Worm (Caenorhabditis elegans): ENCODE data around the gene gcl-1.

gcl-1 gene

DNA sequence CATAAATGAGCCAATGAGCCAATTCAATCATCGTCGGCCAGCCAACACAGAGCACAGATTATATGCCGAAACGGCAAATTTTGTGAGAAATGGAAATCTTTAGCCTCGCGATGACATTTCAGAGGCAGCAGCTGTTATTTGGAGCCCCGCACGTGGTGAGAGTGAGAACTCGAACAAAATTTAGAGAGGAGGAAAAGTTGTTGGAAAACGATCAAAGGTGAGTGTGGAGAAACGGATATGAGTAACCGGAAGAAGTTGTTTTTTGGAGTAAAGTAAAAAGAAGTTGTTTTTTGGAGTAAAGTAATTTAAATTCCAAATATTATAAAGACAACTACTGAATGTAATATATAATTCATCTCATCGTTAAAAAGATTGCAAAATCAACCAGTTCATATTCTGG is 14.0 kb downstream of the gcl-1 start, which contains the start of gene Y62E10A.13:
TSS of gene Y62E10A.13 (minus strand) at position 326 of the 400 bp plus-strand sequence.
- TF ChIP-seq lin-39 (tag; optimal IDR thresholded peaks at IDR 0.05) (no peak), nhr-28 (tag; optimal IDR thresholded peaks at IDR 0.05) (no peak), nhr-237 (tag; optimal IDR thresholded peaks at IDR 0.05) (no peak), ceh-82 (tag; optimal IDR thresholded peaks at IDR 0.05) (no peak), ceh-28 (tag; optimal IDR thresholded peaks at IDR 0.05) (no peak), nhr-12 (tag; optimal IDR thresholded peaks at IDR 0.05) (no peak), nhr-25 (tag; optimal IDR thresholded peaks at IDR 0.05) (no peak), ceh-9 (tag; optimal IDR thresholded peaks at IDR 0.05) (no peak), nfya-1 (tag; optimal IDR thresholded peaks at IDR 0.05; ENCODE audit: insufficient read depth) (no peak), snpc-4 (tag; optimal IDR thresholded peaks at IDR 0.05) (no peak), skn-1 (tag; optimal IDR thresholded peaks at IDR 0.05) (no peak), lin-15B (tag; optimal IDR thresholded peaks at IDR 0.05) (no peak), mml-1 (tag; optimal IDR thresholded peaks at IDR 0.05) (no peak), nhr-76 (tag; optimal IDR thresholded peaks at IDR 0.05) (no peak), ceh-16 (tag; optimal IDR thresholded peaks at IDR 0.05) (no peak), daf-12 (tag; optimal IDR thresholded peaks at IDR 0.05) (no peak)

DNA sequence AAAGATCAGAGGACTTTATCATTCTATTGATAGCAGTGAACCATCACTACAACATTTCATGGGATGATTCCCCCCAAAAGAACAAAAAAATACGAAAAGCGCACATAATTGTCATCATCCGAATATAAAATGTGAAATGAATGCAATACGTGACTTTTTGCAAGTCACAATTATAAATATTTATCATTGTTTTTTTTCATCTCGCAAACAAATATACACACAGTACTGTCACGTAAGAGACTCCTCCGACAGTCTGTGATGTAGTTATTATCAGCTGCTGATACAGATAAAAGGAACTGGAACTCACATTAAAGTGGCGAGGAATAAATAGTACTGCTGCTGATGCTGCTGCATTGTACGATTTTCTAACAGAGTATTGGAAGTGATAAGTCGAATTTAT is 16.3 kb downstream of the gcl-1 start:
- TF ChIP-seq jun-1 (tag; optimal IDR thresholded peaks at IDR 0.05) (no peak), daf-12 (tag; optimal IDR thresholded peaks at IDR 0.05) (no peak), elt-2 (tag; optimal IDR thresholded peaks at IDR 0.05) (peak; percentile 90), egl-5 (tag; optimal IDR thresholded peaks at IDR 0.05) (no peak), nhr-43 (tag; optimal IDR thresholded peaks at IDR 0.05; ENCODE audit: poor library complexity, severe bottlenecking) (peak; percentile 8), pqm-1 (tag; optimal IDR thresholded peaks at IDR 0.05) (peak; percentile 91), elt-3 (tag; optimal IDR thresholded peaks at IDR 0.05) (peak in 1 of 3 experiments; percentile 15), skn-1 (tag; optimal IDR thresholded peaks at IDR 0.05) (peak; percentile 73), pha-4 (tag; optimal IDR thresholded peaks at IDR 0.05) (peak; percentile 78)

DNA sequence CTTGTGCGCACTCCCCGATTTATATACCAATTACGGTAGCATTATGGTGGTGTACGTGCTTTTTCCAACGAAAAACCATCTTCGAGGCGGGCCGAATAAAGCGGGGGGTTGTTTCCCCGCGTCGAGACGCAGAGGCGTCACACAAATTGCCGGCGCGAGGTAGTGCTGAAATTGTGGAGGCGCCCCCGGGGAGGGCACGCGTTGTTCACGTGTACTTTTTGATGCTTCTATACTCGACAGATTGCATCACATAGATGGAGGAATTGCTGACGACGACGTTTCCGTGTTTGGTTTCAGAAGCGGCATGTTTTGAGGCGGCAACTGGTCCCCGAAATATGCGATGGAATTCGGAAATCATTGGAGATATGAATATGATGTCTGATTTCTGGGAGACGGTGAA is 17.4 kb downstream of the gcl-1 start:
- TF ChIP-seq pqm-1 (tag; optimal IDR thresholded peaks at IDR 0.05): peak; percentile 65
- TF ChIP-seq nhr-76 (tag; optimal IDR thresholded peaks at IDR 0.05): no peak
- TF ChIP-seq fkh-10 (GFP tag; optimal IDR thresholded peaks at IDR 0.05): peak; percentile 70
- peak; percentile 25 for TF ChIP-seq egl-5 (tag; optimal IDR thresholded peaks at IDR 0.05)
- no peak for TF ChIP-seq aly-2 (tag; optimal IDR thresholded peaks at IDR 0.05)
- TF ChIP-seq nhr-67 (tag; optimal IDR thresholded peaks at IDR 0.05): no peak
- TF ChIP-seq ama-1 (optimal IDR thresholded peaks at IDR 0.05): no peak
- no peak for TF ChIP-seq fkh-2 (tag; optimal IDR thresholded peaks at IDR 0.05)
- no peak for TF ChIP-seq nhr-28 (tag; optimal IDR thresholded peaks at IDR 0.05)
- TF ChIP-seq ztf-11 (tag; optimal IDR thresholded peaks at IDR 0.05): no peak
- TF ChIP-seq unc-62 (GFP tag; optimal IDR thresholded peaks at IDR 0.05): peak; percentile 81
- no peak for TF ChIP-seq zag-1 (tag; optimal IDR thresholded peaks at IDR 0.05)
- TF ChIP-seq nhr-12 (tag; optimal IDR thresholded peaks at IDR 0.05): no peak
- peak; percentile 82 for TF ChIP-seq nhr-23 (tag; optimal IDR thresholded peaks at IDR 0.05)
- no peak for TF ChIP-seq ceh-9 (tag; optimal IDR thresholded peaks at IDR 0.05)
- TF ChIP-seq nhr-237 (tag; optimal IDR thresholded peaks at IDR 0.05): no peak
- peak; percentile 18 for TF ChIP-seq fos-1 (tag; optimal IDR thresholded peaks at IDR 0.05)
- peak; percentile 66 for TF ChIP-seq egl-27 (tag; optimal IDR thresholded peaks at IDR 0.05)
- no peak for TF ChIP-seq sea-2 (GFP tag; optimal IDR thresholded peaks at IDR 0.05)
- TF ChIP-seq pha-4 (tag; optimal IDR thresholded peaks at IDR 0.05): peak; percentile 81
- TF ChIP-seq elt-3 (tag; optimal IDR thresholded peaks at IDR 0.05): peak in 1 of 3 experiments; percentile 54
- TF ChIP-seq lin-15B (tag; optimal IDR thresholded peaks at IDR 0.05): peak; percentile 45
- peak; percentile 91 for TF ChIP-seq elt-2 (tag; optimal IDR thresholded peaks at IDR 0.05)
- peak; percentile 62 for TF ChIP-seq elt-1 (tag; optimal IDR thresholded peaks at IDR 0.05)
- TF ChIP-seq lin-39 (tag; optimal IDR thresholded peaks at IDR 0.05): peak; percentile 95
- peak; percentile 93 for TF ChIP-seq nhr-43 (tag; optimal IDR thresholded peaks at IDR 0.05; ENCODE audit: poor library complexity, severe bottlenecking)
- peak; percentile 63 for TF ChIP-seq mdl-1 (tag; optimal IDR thresholded peaks at IDR 0.05)
- peak; percentile 38 for TF ChIP-seq ztf-4 (tag; optimal IDR thresholded peaks at IDR 0.05)
- TF ChIP-seq nhr-11 (tag; optimal IDR thresholded peaks at IDR 0.05): peak; percentile 59
- TF ChIP-seq tbx-2 (tag; optimal IDR thresholded peaks at IDR 0.05): peak; percentile 73
- TF ChIP-seq skn-1 (tag; optimal IDR thresholded peaks at IDR 0.05): peak; percentile 6
- no peak for TF ChIP-seq nhr-77 (tag; optimal IDR thresholded peaks at IDR 0.05)
- TF ChIP-seq lsy-12 (tag; optimal IDR thresholded peaks at IDR 0.05): peak; percentile 59
- no peak for TF ChIP-seq eor-1 (tag; optimal IDR thresholded peaks at IDR 0.05)
- peak; percentile 66 for TF ChIP-seq R02D3.7 (tag; optimal IDR thresholded peaks at IDR 0.05)
- peak; percentile 91 for TF ChIP-seq nfya-1 (tag; optimal IDR thresholded peaks at IDR 0.05; ENCODE audit: insufficient read depth)
- peak; percentile 90 for TF ChIP-seq nhr-25 (tag; optimal IDR thresholded peaks at IDR 0.05)
- TF ChIP-seq hmg-11 (tag; optimal IDR thresholded peaks at IDR 0.05): peak; percentile 95
- no peak for TF ChIP-seq ZK546.5 (tag; optimal IDR thresholded peaks at IDR 0.05)
- TF ChIP-seq ceh-82 (tag; optimal IDR thresholded peaks at IDR 0.05): no peak
- TF ChIP-seq unc-39 (tag; optimal IDR thresholded peaks at IDR 0.05): peak; percentile 36
- TF ChIP-seq daf-12 (tag; optimal IDR thresholded peaks at IDR 0.05): no peak
- TF ChIP-seq jun-1 (tag; optimal IDR thresholded peaks at IDR 0.05): peak; percentile 87
- TF ChIP-seq mml-1 (tag; optimal IDR thresholded peaks at IDR 0.05): peak; percentile 100
- TF ChIP-seq ceh-16 (tag; optimal IDR thresholded peaks at IDR 0.05): no peak
